Fruit fly (Drosophila melanogaster): ENCODE measurements around the gene CG12581.

- TF ChIP-seq psq (optimal IDR thresholded peaks at IDR 0.05), result no peak
- no peak for TF ChIP-seq Dll (optimal IDR thresholded peaks at IDR 0.05)
- no peak for TF ChIP-seq EcR (GFP tag; optimal IDR thresholded peaks at IDR 0.05)
- TF ChIP-seq pan (optimal IDR thresholded peaks at IDR 0.05), result no peak
These were observed 58.6 kb downstream of the CG12581 start, which contains the start of gene abs for dm6 chr3R:4233018-4233385.
